Fruit fly (Drosophila melanogaster): ENCODE measurements around the gene Ctr9.

The Ctr9 gene

dm6 chr3L:1265423-1266002, 41.5 kb upstream of the Ctr9 start (continued):
- no peak for TF ChIP-seq acj6 (GFP tag; optimal IDR thresholded peaks at IDR 0.05)

DNA sequence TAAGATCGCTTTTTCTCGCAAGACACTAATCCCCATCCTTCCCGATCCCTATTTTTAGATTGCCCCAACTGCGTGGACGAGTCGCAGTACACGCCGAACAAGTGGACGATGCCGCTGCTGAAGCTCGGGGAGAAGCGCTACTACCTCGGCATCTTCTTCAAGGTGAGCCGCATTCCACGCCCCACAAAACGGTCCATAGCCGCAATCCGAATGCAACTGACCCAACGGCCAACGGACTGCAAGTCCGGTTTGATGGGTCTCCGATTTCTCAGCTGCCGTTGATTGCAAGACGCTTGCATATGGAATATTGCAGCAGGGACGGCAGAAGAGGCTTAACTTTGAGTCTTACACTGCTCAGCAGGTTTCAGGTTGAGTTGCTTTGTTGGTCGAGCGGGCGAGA, 38.0 kb upstream of the Ctr9 start:
- TF ChIP-seq Sox102F (GFP tag; optimal IDR thresholded peaks at IDR 0.05) (no peak), fd85E (GFP tag; optimal IDR thresholded peaks at IDR 0.05) (no peak), Eip78C (GFP tag) (peak; percentile 25), CG7368 (GFP tag; optimal IDR thresholded peaks at IDR 0.05) (no peak), CG1621 (tag; optimal IDR thresholded peaks at IDR 0.05) (peak; percentile 74), CG11762 (GFP tag; optimal IDR thresholded peaks at IDR 0.05; ENCODE audit: insufficient read depth) (no peak), Hr39 (GFP tag; optimal IDR thresholded peaks at IDR 0.05) (no peak), fd59A (GFP tag; optimal IDR thresholded peaks at IDR 0.05) (no peak), Eip75B (GFP tag; optimal IDR thresholded peaks at IDR 0.05) (peak; percentile 72), dsx (GFP tag; optimal IDR thresholded peaks at IDR 0.05; ENCODE audit: poor library complexity, severe bottlenecking) (peak; percentile 18), CG32006 (GFP tag; optimal IDR thresholded peaks at IDR 0.05) (peak; percentile 1), svp (GFP tag) (peak; percentile 13), net (GFP tag; optimal IDR thresholded peaks at IDR 0.05) (no peak)

DNA sequence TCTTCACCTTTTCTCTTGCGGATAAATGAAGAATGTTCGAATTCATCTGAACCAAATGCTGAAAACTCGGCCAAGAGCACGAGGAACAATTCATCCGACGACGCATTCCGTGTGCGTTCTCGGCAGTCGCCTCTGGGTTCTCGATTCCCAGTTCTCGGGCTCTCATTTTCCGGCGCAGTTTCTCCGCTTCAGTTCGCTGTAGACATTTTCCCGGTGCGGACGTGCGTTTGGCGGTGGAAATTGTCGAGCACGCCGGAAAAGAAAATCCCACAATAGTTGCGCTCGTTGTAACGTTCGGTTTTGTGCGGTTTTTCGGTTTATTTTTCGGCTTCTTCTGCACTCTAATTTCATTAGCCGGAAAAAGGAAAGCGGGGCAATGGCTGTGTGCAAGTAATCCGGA, 31.3 kb upstream of the Ctr9 start, which contains the start of gene CG32333:
Gene CG32333 (plus strand): TSS at position 190 of the 400 bp plus-strand sequence.
- TF ChIP-seq CG6854 (GFP tag; optimal IDR thresholded peaks at IDR 0.05) (no peak), CG6808 (GFP tag; optimal IDR thresholded peaks at IDR 0.05) (no peak), CG8632 (GFP tag; optimal IDR thresholded peaks at IDR 0.05) (no peak), Eip75B (GFP tag; optimal IDR thresholded peaks at IDR 0.05) (no peak), Sox14 (GFP tag; optimal IDR thresholded peaks at IDR 0.05) (no peak), pdm3 (GFP tag; optimal IDR thresholded peaks at IDR 0.05) (no peak)

dm6 chr3L:1277937-1278336, 29.1 kb upstream of the Ctr9 start:
- no peak for TF ChIP-seq dac (GFP tag; optimal IDR thresholded peaks at IDR 0.05)
- no peak for TF ChIP-seq pdm3 (GFP tag; optimal IDR thresholded peaks at IDR 0.05)
- TF ChIP-seq Eip78C (GFP tag), result peak; percentile 57
- TF ChIP-seq fd85E (GFP tag; optimal IDR thresholded peaks at IDR 0.05), result no peak
- peak; percentile 68 for TF ChIP-seq svp (GFP tag)
- no peak for TF ChIP-seq CG7368 (GFP tag; optimal IDR thresholded peaks at IDR 0.05)
- no peak for TF ChIP-seq Gug (GFP tag; IDR thresholded peaks at IDR 0.05)
- no peak for TF ChIP-seq achi (GFP tag; optimal IDR thresholded peaks at IDR 0.05)
- no peak for TF ChIP-seq cyc (GFP tag; optimal IDR thresholded peaks at IDR 0.05)
- no peak for TF ChIP-seq OdsH (GFP tag; optimal IDR thresholded peaks at IDR 0.05)
- TF ChIP-seq CG10631 (GFP tag; optimal IDR thresholded peaks at IDR 0.05), result no peak

DNA sequence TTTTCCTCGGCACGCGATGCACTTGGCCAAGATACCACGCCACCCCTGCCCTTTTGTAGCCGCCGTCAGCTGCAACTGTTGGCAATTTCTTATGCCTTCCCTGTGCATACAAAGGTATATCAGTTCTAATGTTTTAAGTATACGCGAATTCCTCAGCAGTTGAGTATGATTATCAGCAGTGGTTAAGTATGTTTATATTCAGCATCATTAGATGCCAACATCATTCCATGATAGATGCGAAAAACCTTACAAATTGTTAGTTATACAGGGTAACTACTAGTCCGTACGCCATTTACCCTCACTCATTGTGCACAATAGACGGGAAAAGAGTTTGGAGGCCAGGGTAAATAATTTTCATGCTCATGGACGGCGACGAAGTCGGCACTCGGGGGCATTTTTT, 27.3 kb upstream of the Ctr9 start:
- TF ChIP-seq Sox14 (GFP tag; optimal IDR thresholded peaks at IDR 0.05) (peak; percentile 45), CG6163 (GFP tag; IDR thresholded peaks at IDR 0.05) (peak; percentile 58; the same call in 2 of the 3 replicates), CG16779 (tag; optimal IDR thresholded peaks at IDR 0.05) (no peak), Ets96B (tag; optimal IDR thresholded peaks at IDR 0.05) (no peak), CG6792 (GFP tag; optimal IDR thresholded peaks at IDR 0.05) (no peak), CG32006 (GFP tag; optimal IDR thresholded peaks at IDR 0.05) (peak; percentile 62), achi (GFP tag; optimal IDR thresholded peaks at IDR 0.05) (no peak), Sox102F (GFP tag; optimal IDR thresholded peaks at IDR 0.05) (peak; percentile 7), Eip75B (GFP tag; optimal IDR thresholded peaks at IDR 0.05) (no peak), Ets21C (GFP tag; optimal IDR thresholded peaks at IDR 0.05) (no peak), ss (GFP tag; optimal IDR thresholded peaks at IDR 0.05) (peak; percentile 3 to 15), Met (GFP tag; optimal IDR thresholded peaks at IDR 0.05) (peak; percentile 1), CG10669 (GFP tag; optimal IDR thresholded peaks at IDR 0.05) (no peak), CG9139 (GFP tag; optimal IDR thresholded peaks at IDR 0.05) (no peak), CG4318 (GFP tag; optimal IDR thresholded peaks at IDR 0.05) (no peak), CG6276 (GFP tag; optimal IDR thresholded peaks at IDR 0.05) (no peak), vri (GFP tag; optimal IDR thresholded peaks at IDR 0.05) (no peak), Lpt (GFP tag; optimal IDR thresholded peaks at IDR 0.05) (peak; percentile 16), Hr4 (GFP tag; optimal IDR thresholded peaks at IDR 0.05) (peak; percentile 52), OdsH (GFP tag; optimal IDR thresholded peaks at IDR 0.05) (peak; percentile 47), CG10631 (GFP tag; optimal IDR thresholded peaks at IDR 0.05) (peak; percentile 21), esn (GFP tag; optimal IDR thresholded peaks at IDR 0.05) (no peak), Gug (GFP tag; IDR thresholded peaks at IDR 0.05) (no peak), fd85E (GFP tag; optimal IDR thresholded peaks at IDR 0.05) (no peak), topi (GFP tag; optimal IDR thresholded peaks at IDR 0.05) (no peak), CG6854 (GFP tag; optimal IDR thresholded peaks at IDR 0.05) (no peak), svp (GFP tag) (no peak), CG11762 (GFP tag; optimal IDR thresholded peaks at IDR 0.05; ENCODE audit: insufficient read depth) (no peak), CG34406 (GFP tag; optimal IDR thresholded peaks at IDR 0.05) (peak; percentile 17)
